Worm (Caenorhabditis elegans) whole organism, L4 larva: ENCODE data around the gene F18E9.3.
"Not testable (repeated sequence)": the region's sequence is repeated elsewhere in the genome, so short reads cannot be mapped to it uniquely, and the experiment has no call there.

Experiments
- F10B5.3 ChIP-seq: sonication (generic microtip); optimal IDR thresholded peaks from 2 replicates; lab custom pipeline; 2016; ENCODE audit warnings: mild to moderate bottlenecking, missing genetic modification characterization, missing compliant biosample characterization
- F37D6.2 ChIP-seq: sonication (generic microtip); optimal IDR thresholded peaks from 2 replicates; lab custom pipeline; 2016; ENCODE audit warnings: mild to moderate bottlenecking, missing genetic modification characterization, missing compliant biosample characterization
- T20F7.1 ChIP-seq: fragments of 200-800 bp; sonication (Bioruptor generic); optimal IDR thresholded peaks from 2 replicates; lab custom pipeline; 2018; ENCODE audit warnings: mild to moderate bottlenecking, missing genetic modification characterization, missing compliant biosample characterization
- Y105C5A.15 ChIP-seq: fragments of 200-800 bp; sonication (Bioruptor generic); IDR thresholded peaks from 2 replicates; pipeline ENCODE4 v1.3.6; 2022; ENCODE audit warnings: missing genetic modification characterization, missing compliant biosample characterization
- Y5F2A.4 ChIP-seq: fragments of 200-800 bp; sonication (Bioruptor generic); optimal IDR thresholded peaks from 2 replicates; lab custom pipeline; 2018; ENCODE audit warnings: mild to moderate bottlenecking, missing genetic modification characterization, missing compliant biosample characterization
- Y75B8A.6 ChIP-seq: fragments of 200-800 bp; sonication (Bioruptor generic); IDR thresholded peaks from 2 replicates; pipeline ENCODE4 v1.3.6; 2022; ENCODE audit warnings: missing genetic modification reagents, missing genetic modification characterization, missing compliant biosample characterization
- aha-1 ChIP-seq: fragments of 150-350 bp; peaks from one replicate; lab custom pipeline; 2014; ENCODE audit warnings: missing biosample characterization, missing genetic modification characterization
- aly-2 ChIP-seq: sonication (generic microtip); optimal IDR thresholded peaks from 2 replicates; lab custom pipeline; 2018; ENCODE audit warnings: missing biosample characterization, missing genetic modification characterization
- ceh-20 ChIP-seq: fragments of 200-800 bp; sonication (Bioruptor generic); IDR thresholded peaks from 2 replicates; pipeline ENCODE4 v1.3.6; 2022; ENCODE audit warnings: missing genetic modification reagents, missing genetic modification characterization, missing compliant biosample characterization
- ceh-32 ChIP-seq: sonication (generic microtip); optimal IDR thresholded peaks from 2 replicates; lab custom pipeline; 2016; ENCODE audit warnings: mild to moderate bottlenecking, missing genetic modification characterization, missing compliant biosample characterization; ENCODE audit not compliant: poor library complexity
- ceh-82 ChIP-seq: sonication (generic microtip); optimal IDR thresholded peaks from 2 replicates; lab custom pipeline; 2017; ENCODE audit warnings: missing biosample characterization, missing genetic modification characterization
- ctbp-1 ChIP-seq: fragments of 200-800 bp; sonication (Bioruptor generic); IDR thresholded peaks from 2 replicates; pipeline ENCODE4 v1.3.6; 2022; ENCODE audit warnings: missing genetic modification reagents, missing genetic modification characterization, missing compliant biosample characterization
- dpl-1 ChIP-seq: fragments of 150-350 bp; optimal IDR thresholded peaks from 2 replicates; lab custom pipeline; 2014; ENCODE audit warnings: missing biosample characterization, missing genetic modification reagents, missing genetic modification characterization
- duxl-1 ChIP-seq: sonication (generic microtip); optimal IDR thresholded peaks from 2 replicates; lab custom pipeline; 2016; ENCODE audit warnings: mild to moderate bottlenecking, missing genetic modification characterization, moderate library complexity, missing compliant biosample characterization; ENCODE audit not compliant: poor library complexity
- fkh-10 ChIP-seq: fragments of 150-350 bp; optimal IDR thresholded peaks from 2 replicates; lab custom pipeline; 2014; ENCODE audit warnings: missing biosample characterization, missing genetic modification reagents, missing genetic modification characterization
- hif-1 ChIP-seq, 2 experiments: sonication (generic microtip); optimal IDR thresholded peaks; 2 replicates each; lab custom pipeline; 2016 to 2017; ENCODE audit warnings: missing compliant biosample characterization in 2 of 2, missing genetic modification characterization in 2 of 2, missing genetic modification reagents in 2 of 2, missing genotype in 2 of 2, mild to moderate bottlenecking in 1 of 2
- hlh-30 ChIP-seq: sonication (generic microtip); optimal IDR thresholded peaks from 2 replicates; lab custom pipeline; 2017; ENCODE audit warnings: antibody characterized with exemption, mild to moderate bottlenecking, missing genetic modification characterization, missing compliant biosample characterization; ENCODE audit not compliant: insufficient read depth
- jun-1 ChIP-seq: fragments of 150-350 bp; optimal IDR thresholded peaks from 2 replicates; lab custom pipeline; 2014; ENCODE audit warnings: missing biosample characterization, missing genetic modification reagents, missing genetic modification characterization
- lin-1 ChIP-seq: fragments of 200-800 bp; sonication (Bioruptor generic); IDR thresholded peaks from 2 replicates; pipeline ENCODE4 v1.3.6; 2022; ENCODE audit warnings: missing genetic modification reagents, missing genetic modification characterization, missing compliant biosample characterization
- lin-15B ChIP-seq: fragments of 150-350 bp; sonication (generic microtip); optimal IDR thresholded peaks from 3 replicates; lab custom pipeline; 2014; ENCODE audit warnings: missing biosample characterization, missing genetic modification characterization
- lin-38 ChIP-seq: fragments of 200-800 bp; sonication (Bioruptor generic); IDR thresholded peaks from 2 replicates; pipeline ENCODE4 v1.3.6; 2022; ENCODE audit warnings: missing genetic modification reagents, missing genetic modification characterization, missing compliant biosample characterization
- lir-3 ChIP-seq: sonication (generic microtip); optimal IDR thresholded peaks from 2 replicates; lab custom pipeline; 2016; ENCODE audit warnings: mild to moderate bottlenecking, missing genetic modification characterization, missing compliant biosample characterization
- lsy-2 ChIP-seq, 2 experiments: fragments of 150-350 bp in 1 of 2; sonication (generic microtip) in 1 of 2; optimal IDR thresholded peaks; 2 replicates each; lab custom pipeline; 2014 to 2017; ENCODE audit warnings: missing biosample characterization in 2 of 2, missing genetic modification characterization in 2 of 2
- madf-5 ChIP-seq, 2 experiments: fragments of 200-800 bp; sonication (Bioruptor generic); IDR thresholded peaks; 2 replicates each; pipeline ENCODE4 v1.3.6; 2022; ENCODE audit warnings: missing compliant biosample characterization in 2 of 2, missing genetic modification characterization in 2 of 2
- madf-9 ChIP-seq: fragments of 200-800 bp; sonication (Bioruptor generic); conservative IDR thresholded peaks from 2 replicates; pipeline ENCODE4 v1.3.6; 2022; ENCODE audit warnings: missing genetic modification reagents, missing genetic modification characterization, missing compliant biosample characterization
- mdl-1 ChIP-seq, 2 experiments: fragments of 150-350 bp in 1 of 2; sonication (generic microtip) in 1 of 2; optimal IDR thresholded peaks; 2 replicates each; lab custom pipeline; 2014 to 2017; ENCODE audit warnings: missing biosample characterization in 2 of 2, missing genetic modification characterization in 2 of 2
- mdt-29 ChIP-seq: fragments of 200-800 bp; sonication (Bioruptor generic); IDR thresholded peaks from 2 replicates; pipeline ENCODE4 v1.3.6; 2022; ENCODE audit warnings: missing genetic modification reagents, missing genetic modification characterization, missing compliant biosample characterization
- mxl-3 ChIP-seq: fragments of 200-800 bp; sonication (Bioruptor generic); optimal IDR thresholded peaks from 2 replicates; lab custom pipeline; 2018; ENCODE audit warnings: mild to moderate bottlenecking, missing genetic modification characterization, missing compliant biosample characterization
- nhr-25 ChIP-seq: sonication (generic microtip); optimal IDR thresholded peaks from 2 replicates; lab custom pipeline; 2017; ENCODE audit warnings: missing genetic modification characterization, mild to moderate bottlenecking, missing compliant biosample characterization, antibody characterized with exemption, moderate library complexity, borderline replicate concordance; ENCODE audit not compliant: insufficient read depth
- nhr-42 ChIP-seq: fragments of 200-800 bp; sonication (Bioruptor generic); IDR thresholded peaks from 2 replicates; pipeline ENCODE4 v1.3.6; 2022; ENCODE audit warnings: missing genetic modification characterization, missing compliant biosample characterization
- nhr-6 ChIP-seq: fragments of 150-350 bp; optimal IDR thresholded peaks from 2 replicates; lab custom pipeline; 2014; ENCODE audit warnings: missing biosample characterization, missing genetic modification characterization
- nhr-76 ChIP-seq: fragments of 150-350 bp; optimal IDR thresholded peaks from 2 replicates; lab custom pipeline; 2014; ENCODE audit warnings: missing biosample characterization, missing genetic modification characterization
- nhr-77 ChIP-seq: fragments of 150-350 bp; optimal IDR thresholded peaks from 2 replicates; lab custom pipeline; 2014; ENCODE audit warnings: missing biosample characterization, missing genetic modification characterization
- pha-4 ChIP-seq, 2 experiments: fragments of 150-350 bp in 1 of 2; fragments of 200-800 bp in 1 of 2; sonication (Bioruptor generic) in 1 of 2; IDR thresholded peaks in 1 of 2; optimal IDR thresholded peaks in 1 of 2; 2 replicates each; pipeline versions ENCODE4 v1.3.6 to Lab custom; 2014 to 2022; ENCODE audit warnings: missing genetic modification characterization in 2 of 2, missing genetic modification reagents in 2 of 2, missing biosample characterization in 1 of 2, missing compliant biosample characterization in 1 of 2
- php-3 ChIP-seq: fragments of 200-800 bp; sonication (Bioruptor generic); IDR thresholded peaks from 2 replicates; pipeline ENCODE4 v1.3.6; 2022; ENCODE audit warnings: missing genetic modification reagents, missing genetic modification characterization, missing compliant biosample characterization
- set-16 ChIP-seq: fragments of 200-800 bp; sonication (Bioruptor generic); IDR thresholded peaks from 2 replicates; pipeline ENCODE4 v1.3.6; 2022; ENCODE audit warnings: missing genetic modification reagents, missing genetic modification characterization, missing compliant biosample characterization
- skn-1 ChIP-seq: fragments of 150-350 bp; optimal IDR thresholded peaks from 2 replicates; lab custom pipeline; 2014; ENCODE audit warnings: missing biosample characterization, missing genetic modification characterization
- snpc-4 ChIP-seq: fragments of 150-350 bp; optimal IDR thresholded peaks from 2 replicates; lab custom pipeline; 2014; ENCODE audit warnings: missing biosample characterization, missing genetic modification characterization
- unc-62 ChIP-seq, 3 experiments: fragments of 150-350 bp in 1 of 3; sonication (generic microtip); optimal IDR thresholded peaks in 2 of 3; peaks in 1 of 3; 1 replicate in 1 of 3; 2 replicates in 2 of 3; lab custom pipeline; 2014 to 2017; ENCODE audit warnings: missing biosample characterization in 3 of 3, missing genetic modification characterization in 3 of 3, missing genetic modification reagents in 3 of 3, missing genotype in 1 of 3
- zip-2 ChIP-seq: fragments of 150-350 bp; optimal IDR thresholded peaks from 2 replicates; lab custom pipeline; 2014; ENCODE audit warnings: missing biosample characterization, missing genetic modification characterization
- ztf-11 ChIP-seq: fragments of 150-350 bp; optimal IDR thresholded peaks from 2 replicates; lab custom pipeline; 2014; ENCODE audit warnings: missing biosample characterization, missing genetic modification characterization

F18E9.3 gene

ce11 chrX:8585837-8586236 lies at the start of gene F18E9.3:
Gene F18E9.3, plus strand, starts transcription at chrX:8586147.
- TF ChIP-seq aha-1: peak; percentile 96
- TF ChIP-seq nhr-25 (tag; lab: Kevin White, UChicago): no peak
- TF ChIP-seq nhr-77: no peak
- peak; percentile 15 for TF ChIP-seq hlh-30 (tag; lab: Kevin White, UChicago)
- no peak for TF ChIP-seq pha-4 (GFP tag; IDR thresholded peaks at IDR 0.05; lab: Robert Waterston, UW)
- no peak for TF ChIP-seq pha-4 (tag; optimal IDR thresholded peaks at IDR 0.05; lab: Kevin White, UChicago)

ce11 chrX:8536791-8537190 lies 49.2 kb upstream of the F18E9.3 start, which contains the start of gene nspc-3:
Gene nspc-3, plus strand, starts transcription at chrX:8537091.
- TF ChIP-seq ceh-20 (GFP tag; lab: Robert Waterston, UW) (no peak), mdl-1 (tag; optimal IDR thresholded peaks at IDR 0.05; lab: Kevin White, UChicago) (no peak), fkh-10 (GFP tag; lab: Kevin White, UChicago) (no peak), hif-1 (tag; optimal IDR thresholded peaks at IDR 0.05; lab: Kevin White, UChicago) (no peak), nhr-42 (GFP tag; lab: Robert Waterston, UW) (no peak), set-16 (no peak), F37D6.2 (tag; lab: Kevin White, UChicago) (no peak), lin-1 (GFP tag; lab: Robert Waterston, UW) (no peak), lin-38 (GFP tag; lab: Robert Waterston, UW) (no peak), aly-2 (tag; lab: Kevin White, UChicago) (no peak), snpc-4 (tag; lab: Kevin White, UChicago) (no peak), F10B5.3 (tag; lab: Kevin White, UChicago) (no peak), Y5F2A.4 (GFP tag; lab: Kevin White, UChicago) (no peak), ceh-82 (tag; lab: Kevin White, UChicago) (no peak), unc-62 (GFP tag; optimal IDR thresholded peaks at IDR 0.05 in 1 of 2; lab: Kevin White, UChicago) (no peak), unc-62 (tag; optimal IDR thresholded peaks at IDR 0.05; lab: Kevin White, UChicago) (no peak), lsy-2 (tag; optimal IDR thresholded peaks at IDR 0.05; lab: Kevin White, UChicago) (no peak), madf-9 (GFP tag; lab: Robert Waterston, UW) (no peak)
- TF ChIP-seq, all 104 proteins: peak for 0

DNA sequence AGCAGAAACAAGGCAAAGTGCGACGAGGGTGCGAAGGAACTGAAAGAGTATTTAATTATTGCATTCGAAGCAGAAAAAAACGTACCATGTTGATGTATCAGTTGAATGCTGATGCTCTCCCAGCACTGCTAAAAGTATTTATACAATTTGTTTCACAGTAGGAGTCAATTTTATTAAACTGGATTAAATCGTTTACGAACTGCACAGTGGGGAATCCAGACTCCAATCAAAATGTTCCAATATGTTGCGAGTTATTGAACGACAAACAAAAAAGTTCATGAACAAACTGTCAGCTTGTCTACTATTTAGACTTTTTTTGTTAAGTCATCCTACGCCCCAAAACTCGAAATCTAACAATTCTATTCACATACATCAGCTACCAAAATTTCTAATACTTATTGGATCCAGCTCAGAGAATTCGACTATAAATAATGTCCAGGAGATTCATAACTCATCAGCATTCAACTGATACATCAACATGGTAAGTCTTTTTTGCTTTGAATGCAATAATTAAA lies 47.6 kb upstream of the F18E9.3 start, which contains the start of the genes nspc-4 and nspc-5:
Gene nspc-4, minus strand, starts transcription at position 101 of the 515 bp plus-strand sequence.
Gene nspc-5, plus strand, starts transcription at position 465 of the 515 bp plus-strand sequence.
- not testable (repeated sequence) for TF ChIP-seq mxl-3 (GFP tag; lab: Kevin White, UChicago); skn-1 (tag; lab: Kevin White, UChicago); Y105C5A.15 (GFP tag; lab: Robert Waterston, UW)
- TF ChIP-seq, all 104 proteins: peak for 0; not testable (repeated sequence) for 104

ce11 chrX:8541562-8541961 lies 44.4 kb upstream of the F18E9.3 start, which contains the start of gene nspc-7:
Gene nspc-7, plus strand, starts transcription at chrX:8541862.
- TF ChIP-seq mdt-29 (GFP tag; lab: Robert Waterston, UW); jun-1 (tag; lab: Kevin White, UChicago); Y75B8A.6: not testable (repeated sequence)

DNA sequence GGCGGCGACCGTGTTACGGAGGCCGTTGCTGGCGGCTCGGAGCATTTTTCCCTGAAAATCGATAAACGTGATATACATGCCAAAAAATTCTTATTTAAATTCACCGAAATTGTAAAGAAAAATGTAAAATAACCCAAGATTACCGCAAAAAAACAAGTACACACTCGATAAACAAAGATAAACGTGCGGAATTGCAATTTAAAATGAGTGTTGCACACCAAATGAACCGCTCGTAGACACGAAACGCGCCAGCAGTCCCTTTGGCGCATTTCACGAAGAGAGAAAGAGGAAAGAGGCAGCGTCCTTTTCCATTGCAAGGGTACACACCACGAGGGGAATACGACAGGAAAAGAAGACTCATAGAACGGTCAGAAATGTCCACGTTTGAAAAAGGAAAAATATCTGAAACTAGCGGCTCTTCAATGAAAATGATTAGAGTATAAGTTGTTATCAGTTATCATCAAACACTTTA lies 39.9 kb upstream of the F18E9.3 start, which contains the start of gene sdha-1:
Gene sdha-1, minus strand, starts transcription at position 51 of the 472 bp plus-strand sequence.
- TF ChIP-seq madf-5 (GFP tag; IDR thresholded peaks at IDR 0.05; lab: Robert Waterston, UW) (no peak), nhr-76 (no peak), ctbp-1 (GFP tag; lab: Robert Waterston, UW) (peak; percentile 79), php-3 (GFP tag; lab: Robert Waterston, UW) (no peak), fkh-10 (GFP tag; lab: Kevin White, UChicago) (peak; percentile 88), lin-15B (tag; lab: Kevin White, UChicago) (no peak), lir-3 (tag; lab: Kevin White, UChicago) (no peak), nhr-25 (tag; lab: Kevin White, UChicago) (peak; percentile 3), T20F7.1 (peak; percentile 69), lsy-2 (tag; optimal IDR thresholded peaks at IDR 0.05; lab: Kevin White, UChicago) (peak; percentile 62 to 91), ztf-11 (tag; lab: Kevin White, UChicago) (no peak), ceh-32 (tag; lab: Kevin White, UChicago) (no peak), dpl-1 (GFP tag; lab: Kevin White, UChicago) (peak; percentile 80), duxl-1 (tag; lab: Kevin White, UChicago) (peak; percentile 66), mdt-29 (GFP tag; lab: Robert Waterston, UW) (no peak), nhr-6 (tag; lab: Kevin White, UChicago) (peak; percentile 46), hif-1 (tag; optimal IDR thresholded peaks at IDR 0.05; lab: Kevin White, UChicago) (peak; percentile 93 to 100), zip-2 (tag; lab: Kevin White, UChicago) (peak; percentile 33)
